Worm (Caenorhabditis elegans) whole organism, midembryonic: ENCODE results near the gene C10A4.4.

Experiments
- T22C8.4 ChIP-seq: fragments of 200-800 bp; sonication (Bioruptor generic); IDR thresholded peaks from 2 replicates; pipeline ENCODE4 v1.3.6; 2022; ENCODE audit warnings: missing genetic modification characterization, missing compliant biosample characterization
- cog-1 ChIP-seq: sonication (generic microtip); optimal IDR thresholded peaks from 2 replicates; lab custom pipeline; 2016; ENCODE audit warnings: missing genetic modification characterization, missing compliant biosample characterization
- flt-1 ChIP-seq: fragments of 200-800 bp; sonication (Bioruptor generic); IDR thresholded peaks from 2 replicates; pipeline ENCODE4 v1.3.6; 2022; ENCODE audit warnings: missing genetic modification characterization, missing compliant biosample characterization
- klf-2 ChIP-seq: fragments of 200-800 bp; sonication (Bioruptor generic); conservative IDR thresholded peaks from 2 replicates; pipeline ENCODE4 v1.3.6; 2022; ENCODE audit warnings: missing genetic modification reagents, missing genetic modification characterization, missing compliant biosample characterization
- med-1 ChIP-seq: sonication (generic microtip); optimal IDR thresholded peaks from 2 replicates; lab custom pipeline; 2017; ENCODE audit warnings: missing genetic modification characterization, mild to moderate bottlenecking, missing compliant biosample characterization, antibody characterized with exemption, missing genetic modification reagents; ENCODE audit not compliant: insufficient read depth
- ref-1 ChIP-seq: fragments of 200-800 bp; sonication (Bioruptor generic); conservative IDR thresholded peaks from 2 replicates; pipeline ENCODE4 v1.3.6; 2022; ENCODE audit warnings: missing genetic modification reagents, missing genetic modification characterization, missing compliant biosample characterization
- tab-1 ChIP-seq: fragments of 200-800 bp; sonication (Bioruptor generic); IDR thresholded peaks from 2 replicates; pipeline ENCODE4 v1.3.6; 2022; ENCODE audit warnings: missing genetic modification characterization, missing compliant biosample characterization
- ztf-23 ChIP-seq: fragments of 200-800 bp; sonication (Bioruptor generic); IDR thresholded peaks from 2 replicates; pipeline ENCODE4 v1.3.6; 2022; ENCODE audit warnings: missing genetic modification reagents, missing genetic modification characterization, missing compliant biosample characterization
- ztf-29 ChIP-seq: fragments of 200-800 bp; sonication (Bioruptor generic); IDR thresholded peaks from 2 replicates; pipeline ENCODE4 v1.3.6; 2022; ENCODE audit warnings: missing genetic modification reagents, missing genetic modification characterization, missing compliant biosample characterization

Gene C10A4.4

DNA sequence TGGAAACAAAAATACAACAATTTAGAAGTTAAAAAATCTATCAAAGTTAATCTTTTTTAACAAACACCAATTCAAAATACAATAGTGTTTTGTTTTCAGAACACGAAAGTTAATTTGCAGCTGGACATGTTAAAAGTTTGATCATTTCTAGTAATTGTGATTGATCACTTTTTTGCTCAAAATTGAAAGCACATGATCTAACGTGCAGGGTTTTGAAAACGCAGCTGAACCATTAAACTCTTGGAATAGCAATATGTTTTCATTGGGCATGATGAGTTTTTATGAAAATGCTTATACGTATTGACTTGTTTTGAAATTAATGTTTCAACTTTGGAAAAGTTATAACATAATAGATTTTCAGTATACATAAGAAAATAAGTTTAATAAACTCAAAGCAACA is 46.5 kb downstream of the C10A4.4 start:
- TF ChIP-seq tab-1 (no peak), cog-1 (tag; lab: Kevin White, UChicago) (no peak), klf-2 (GFP tag; lab: Robert Waterston, UW) (no peak), T22C8.4 (GFP tag; lab: Robert Waterston, UW) (no peak), ztf-23 (no peak), med-1 (no peak), flt-1 (GFP tag; lab: Robert Waterston, UW) (no peak), ztf-29 (GFP tag; lab: Robert Waterston, UW) (no peak), ref-1 (GFP tag; lab: Robert Waterston, UW) (no peak)

DNA sequence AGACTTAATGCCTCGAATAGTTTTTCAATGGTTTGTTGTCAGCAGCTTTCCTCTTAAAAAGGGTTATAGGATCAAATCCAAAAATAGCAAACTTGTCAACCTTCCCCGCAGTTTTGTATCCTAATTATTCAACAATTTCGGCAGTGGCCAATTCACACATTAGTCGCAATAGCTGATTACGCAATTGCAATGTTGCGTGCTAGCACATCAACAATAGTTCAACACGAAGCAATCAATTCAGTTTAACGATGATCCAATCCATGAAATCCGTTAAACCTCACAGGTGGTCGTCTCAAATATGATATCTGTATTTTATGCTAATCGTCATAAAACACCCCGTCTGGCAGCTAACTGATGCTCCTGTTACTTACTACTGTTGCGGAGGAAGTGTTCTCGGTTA is 51.7 kb downstream of the C10A4.4 start:
- no peak for TF ChIP-seq med-1
- TF ChIP-seq T22C8.4 (GFP tag; lab: Robert Waterston, UW): no peak
- 0 out of 2 replicates have a peak, but pooled peaks have one; percentile 53 for TF ChIP-seq tab-1
- TF ChIP-seq klf-2 (GFP tag; lab: Robert Waterston, UW): no peak
